Fruit fly (Drosophila melanogaster) whole organism, embryonic: ENCODE data around the gene CG7065.
A peak's percentile ranks its signal among the peaks of the same experiment; 100 is the strongest.

Source experiments
- Bteb2 ChIP-seq: fragments of 200-800 bp; sonication (Bioruptor generic); optimal IDR thresholded peaks from 2 replicates; lab custom pipeline; 2016; ENCODE audit warnings: missing biosample characterization, missing genetic modification characterization
- CG10462 ChIP-seq: fragments of 200-800 bp; sonication (Bioruptor generic); optimal IDR thresholded peaks from 2 replicates; lab custom pipeline; 2016; ENCODE audit warnings: missing biosample characterization, missing genetic modification characterization
- CG11085 ChIP-seq: fragments of 200-800 bp; sonication (Bioruptor generic); IDR thresholded peaks from 2 replicates; pipeline ENCODE4 v1.3.6; 2022; ENCODE audit warnings: missing biosample characterization, missing genetic modification characterization
- CG11247 ChIP-seq: fragments of 200-800 bp; sonication (Bioruptor generic); IDR thresholded peaks from 2 replicates; pipeline ENCODE4 v1.3.6; 2022; ENCODE audit warnings: missing biosample characterization, missing genetic modification characterization
- CG11560 ChIP-seq: fragments of 200-800 bp; sonication (Bioruptor generic); IDR thresholded peaks from 3 replicates; pipeline ENCODE4 v1.3.6; 2022; ENCODE audit warnings: missing biosample characterization, missing genetic modification characterization
- CG12744 ChIP-seq: fragments of 200-800 bp; sonication (Bioruptor generic); optimal IDR thresholded peaks from 2 replicates; lab custom pipeline; 2016; ENCODE audit warnings: missing biosample characterization, missing genetic modification characterization
- CG13894 ChIP-seq: fragments of 200-800 bp; sonication (Bioruptor generic); optimal IDR thresholded peaks from 3 replicates; lab custom pipeline; 2018; ENCODE audit warnings: missing biosample characterization, mild to moderate bottlenecking, missing genetic modification characterization, moderate library complexity
- CG17328 ChIP-seq: fragments of 200-800 bp; sonication (Bioruptor generic); IDR thresholded peaks from 2 replicates; pipeline ENCODE4 v1.3.6; 2022; ENCODE audit warnings: missing biosample characterization, missing genetic modification characterization
- CG18476 ChIP-seq: fragments of 200-800 bp; sonication (Bioruptor generic); optimal IDR thresholded peaks from 2 replicates; lab custom pipeline; 2016; ENCODE audit warnings: missing biosample characterization, mild to moderate bottlenecking, missing genetic modification characterization
- CG32767 ChIP-seq: fragments of 200-800 bp; sonication (Bioruptor generic); IDR thresholded peaks from 2 replicates; pipeline ENCODE4 v1.3.6; 2022; ENCODE audit warnings: missing biosample characterization, missing genetic modification characterization
- CG4424 ChIP-seq: fragments of 200-800 bp; sonication (Bioruptor generic); optimal IDR thresholded peaks from 3 replicates; lab custom pipeline; 2016; ENCODE audit warnings: missing biosample characterization, missing genetic modification characterization
- CG4854 ChIP-seq: fragments of 200-800 bp; sonication (Bioruptor generic); optimal IDR thresholded peaks from 2 replicates; lab custom pipeline; 2016; ENCODE audit warnings: missing biosample characterization, missing genetic modification characterization, inconsistent platforms
- CG5245 ChIP-seq: fragments of 200-800 bp; sonication (Bioruptor generic); optimal IDR thresholded peaks from 3 replicates; lab custom pipeline; 2016; ENCODE audit warnings: missing biosample characterization, missing genetic modification characterization
- CG7556 ChIP-seq: fragments of 200-800 bp; sonication (Bioruptor generic); optimal IDR thresholded peaks from 2 replicates; lab custom pipeline; 2017; ENCODE audit warnings: missing biosample characterization, mild to moderate bottlenecking, missing genetic modification characterization
- CG7745 ChIP-seq: fragments of 200-800 bp; sonication (Bioruptor generic); optimal IDR thresholded peaks from 2 replicates; lab custom pipeline; 2018; ENCODE audit warnings: missing biosample characterization, mild to moderate bottlenecking, missing genetic modification characterization, moderate library complexity
- CG8290 ChIP-seq, 3 experiments: fragments of 200-800 bp; sonication (Bioruptor generic); optimal IDR thresholded peaks; 2 replicates each; lab custom pipeline; 2016 to 2019; ENCODE audit warnings: missing biosample characterization in 3 of 3, missing genetic modification characterization in 3 of 3, mild to moderate bottlenecking in 2 of 3, moderate library complexity in 1 of 3
- CHES-1-like ChIP-seq: fragments of 200-800 bp; sonication (Bioruptor generic); optimal IDR thresholded peaks from 2 replicates; lab custom pipeline; 2016; ENCODE audit warnings: missing biosample characterization, missing genetic modification characterization
- D ChIP-seq, 2 experiments: fragments of 200-800 bp in 1 of 2; fragments of >200 bp in 1 of 2; sonication (Bioruptor generic) in 1 of 2; optimal IDR thresholded peaks; 2 replicates in 1 of 2; 3 replicates in 1 of 2; lab custom pipeline; 2017; ENCODE audit warnings: mild to moderate bottlenecking in 1 of 2, missing biosample characterization in 1 of 2, missing genetic modification characterization in 1 of 2, missing genetic modification reagents in 1 of 2
- D19A ChIP-seq: fragments of 200-800 bp; optimal IDR thresholded peaks from 3 replicates; lab custom pipeline; 2019; ENCODE audit warnings: missing biosample characterization, mild to moderate bottlenecking, missing genetic modification characterization, moderate library complexity
- Dip3 ChIP-seq: fragments of 200-800 bp; sonication (Bioruptor generic); optimal IDR thresholded peaks from 3 replicates; lab custom pipeline; 2016; ENCODE audit warnings: missing biosample characterization, missing genetic modification characterization
- Dll ChIP-seq: fragments of 200-800 bp; sonication (Bioruptor generic); IDR thresholded peaks from 4 replicates; pipeline ENCODE4 v1.3.6; 2022; ENCODE audit warnings: missing biosample characterization, missing genetic modification characterization; ENCODE audit not compliant: partially characterized antibody
- Doc2 ChIP-seq: fragments of 200-800 bp; sonication (Bioruptor generic); IDR thresholded peaks from 2 replicates; pipeline ENCODE4 v1.3.6; 2022; ENCODE audit warnings: missing biosample characterization, missing genetic modification characterization
- Doc3 ChIP-seq: fragments of 200-800 bp; sonication (Bioruptor generic); IDR thresholded peaks from 3 replicates; pipeline ENCODE4 v1.3.6; 2022; ENCODE audit warnings: missing biosample characterization, missing genetic modification characterization; ENCODE audit not compliant: partially characterized antibody
- Drgx ChIP-seq: fragments of 200-800 bp; sonication (Bioruptor generic); IDR thresholded peaks from 2 replicates; pipeline ENCODE4 v1.3.6; 2022; ENCODE audit warnings: missing biosample characterization, missing genetic modification characterization
- Fer1 ChIP-seq: fragments of 200-800 bp; sonication (Bioruptor generic); optimal IDR thresholded peaks from 2 replicates; lab custom pipeline; 2017; ENCODE audit warnings: missing biosample characterization, mild to moderate bottlenecking, missing genetic modification characterization
- Fer3 ChIP-seq: fragments of 200-800 bp; sonication (Bioruptor generic); optimal IDR thresholded peaks from 2 replicates; lab custom pipeline; 2018; ENCODE audit warnings: missing biosample characterization, mild to moderate bottlenecking, missing genetic modification characterization, moderate library complexity
- Hr3 ChIP-seq: fragments of 200-800 bp; sonication (Bioruptor generic); optimal IDR thresholded peaks from 3 replicates; lab custom pipeline; 2016; ENCODE audit warnings: missing biosample characterization, missing genetic modification characterization
- Hsf ChIP-seq: fragments of 200-800 bp; sonication (Bioruptor generic); optimal IDR thresholded peaks from 3 replicates; lab custom pipeline; 2016; ENCODE audit warnings: missing biosample characterization, missing genetic modification characterization
- MESR4 ChIP-seq: fragments of 200-800 bp; sonication (Bioruptor generic); optimal IDR thresholded peaks from 2 replicates; lab custom pipeline; 2018; ENCODE audit warnings: missing biosample characterization, mild to moderate bottlenecking, missing genetic modification characterization, moderate library complexity
- NFAT ChIP-seq: fragments of 200-800 bp; sonication (Bioruptor generic); IDR thresholded peaks from 2 replicates; pipeline ENCODE4 v1.3.6; 2022; ENCODE audit warnings: missing biosample characterization, missing genetic modification characterization
- Ravus ChIP-seq: fragments of 200-800 bp; sonication (Bioruptor generic); IDR thresholded peaks from 2 replicates; pipeline ENCODE4 v1.3.6; 2022; ENCODE audit warnings: missing biosample characterization, missing genetic modification characterization
- Rx ChIP-seq: fragments of 200-800 bp; sonication (Bioruptor generic); IDR thresholded peaks from 2 replicates; pipeline ENCODE4 v1.3.6; 2022; ENCODE audit warnings: missing biosample characterization, missing genetic modification characterization
- Six4 ChIP-seq: fragments of 200-800 bp; sonication (Bioruptor generic); optimal IDR thresholded peaks from 2 replicates; lab custom pipeline; 2016; ENCODE audit warnings: missing biosample characterization, missing genetic modification characterization
- Taf1 ChIP-seq: fragments of 200-800 bp; sonication (Bioruptor generic); IDR thresholded peaks from 2 replicates; pipeline ENCODE4 v1.3.6; 2022; ENCODE audit warnings: missing biosample characterization, missing genetic modification characterization
- Trl ChIP-seq, 3 experiments: fragments of >200 bp in 2 of 3; fragments of 200-800 bp in 1 of 3; sonication (Bioruptor generic) in 1 of 3; optimal IDR thresholded peaks; 2 replicates in 1 of 3; 3 replicates in 2 of 3; lab custom pipeline; 2016 to 2017; ENCODE audit warnings: missing biosample characterization in 1 of 3, missing genetic modification characterization in 1 of 3
- bab2 ChIP-seq: fragments of 200-800 bp; sonication (Bioruptor generic); optimal IDR thresholded peaks from 2 replicates; lab custom pipeline; 2016; ENCODE audit warnings: missing biosample characterization, missing genetic modification characterization
- bcd ChIP-seq: fragments of 200-800 bp; sonication (Bioruptor generic); optimal IDR thresholded peaks from 2 replicates; lab custom pipeline; 2017; ENCODE audit warnings: missing biosample characterization, mild to moderate bottlenecking, missing genetic modification characterization
- bowl ChIP-seq: fragments of 200-800 bp; sonication (Bioruptor generic); IDR thresholded peaks from 2 replicates; pipeline ENCODE4 v1.3.6; 2022; ENCODE audit warnings: missing biosample characterization, missing genetic modification characterization
- da ChIP-seq: fragments of 200-800 bp; sonication (Bioruptor generic); optimal IDR thresholded peaks from 2 replicates; lab custom pipeline; 2016; ENCODE audit warnings: missing biosample characterization, missing genetic modification characterization
- fu2 ChIP-seq: fragments of 200-800 bp; sonication (Bioruptor generic); optimal IDR thresholded peaks from 2 replicates; lab custom pipeline; 2016; ENCODE audit warnings: missing biosample characterization, missing genetic modification characterization
- gsb ChIP-seq: fragments of 200-800 bp; sonication (Bioruptor generic); IDR thresholded peaks from 2 replicates; pipeline ENCODE4 v1.3.6; 2022; ENCODE audit warnings: missing biosample characterization, missing genetic modification characterization
- lilli ChIP-seq: fragments of 200-800 bp; sonication (Bioruptor generic); optimal IDR thresholded peaks from 3 replicates; lab custom pipeline; 2016; ENCODE audit warnings: missing biosample characterization, missing genetic modification characterization
- nmo ChIP-seq: fragments of 200-800 bp; sonication (Bioruptor generic); optimal IDR thresholded peaks from 2 replicates; lab custom pipeline; 2018; ENCODE audit warnings: missing biosample characterization, mild to moderate bottlenecking, missing genetic modification characterization, moderate library complexity
- org-1 ChIP-seq: fragments of 200-800 bp; sonication (Bioruptor generic); optimal IDR thresholded peaks from 2 replicates; lab custom pipeline; 2017; ENCODE audit warnings: missing biosample characterization, missing genetic modification characterization
- prd ChIP-seq, 3 experiments: fragments of >200 bp in 2 of 3; fragments of 200-800 bp in 1 of 3; sonication (Bioruptor generic) in 1 of 3; optimal IDR thresholded peaks in 2 of 3; IDR thresholded peaks in 1 of 3; 2 replicates in 2 of 3; 3 replicates in 1 of 3; pipeline versions ENCODE4 v1.3.6 to Lab custom; 2017 to 2022; ENCODE audit warnings: missing biosample characterization in 1 of 3, missing genetic modification characterization in 1 of 3
- sd ChIP-seq: fragments of 200-800 bp; sonication (Bioruptor generic); optimal IDR thresholded peaks from 3 replicates; lab custom pipeline; 2018; ENCODE audit warnings: missing biosample characterization, mild to moderate bottlenecking, missing genetic modification characterization, moderate library complexity
- sr ChIP-seq: fragments of 200-800 bp; sonication (Bioruptor generic); IDR thresholded peaks from 3 replicates; pipeline ENCODE4 v1.3.6; 2022; ENCODE audit warnings: missing biosample characterization, missing genetic modification characterization
- trem ChIP-seq: fragments of 200-800 bp; optimal IDR thresholded peaks from 3 replicates; lab custom pipeline; 2019; ENCODE audit warnings: missing biosample characterization, mild to moderate bottlenecking, missing genetic modification characterization, moderate library complexity
- trh ChIP-seq: fragments of 200-800 bp; sonication (Bioruptor generic); optimal IDR thresholded peaks from 2 replicates; lab custom pipeline; 2016; ENCODE audit warnings: missing biosample characterization, missing genetic modification characterization
- vnd ChIP-seq: fragments of 200-800 bp; sonication (Bioruptor generic); IDR thresholded peaks from 3 replicates; pipeline ENCODE4 v1.3.6; 2022; ENCODE audit warnings: missing biosample characterization, missing genetic modification characterization; ENCODE audit not compliant: partially characterized antibody

The CG7065 gene

DNA sequence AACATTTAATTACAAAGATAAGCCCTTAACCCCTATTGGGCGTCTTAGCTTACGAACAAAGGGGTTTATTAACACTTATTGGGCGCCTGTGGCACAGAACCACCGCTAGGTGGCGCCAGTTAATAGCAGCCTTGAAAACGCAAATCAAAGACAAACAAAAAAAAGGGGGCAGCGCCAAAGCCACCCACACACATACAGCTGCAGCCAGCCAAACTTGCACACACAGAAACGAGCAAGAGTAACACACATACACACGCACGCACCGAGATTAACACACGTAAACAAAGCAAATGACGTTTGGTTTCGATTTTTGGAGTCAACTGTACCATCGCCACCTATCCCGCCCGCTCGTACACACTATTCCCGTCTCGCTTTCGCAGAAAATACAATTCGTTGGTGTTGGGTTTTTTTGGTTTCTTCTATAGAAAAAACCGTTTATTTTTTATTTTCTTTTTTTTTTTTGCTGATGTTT is 9.9 kb downstream of the CG7065 start (continued):
- peak; percentile 35 for TF ChIP-seq Hsf
- TF ChIP-seq CG11560 = no peak
- TF ChIP-seq CG17328 = 0 out of 2 replicates have a peak, but pooled peaks have one; percentile 11
- TF ChIP-seq bowl = no peak
- TF ChIP-seq gsb (GFP tag; lab: Robert Waterston, UW) = no peak
- TF ChIP-seq CG13894 (tag; lab: Kevin White, UChicago) = peak; percentile 69
- TF ChIP-seq Six4 (GFP tag; lab: Kevin White, UChicago) = no peak
- TF ChIP-seq CG7556 = peak; percentile 32
- TF ChIP-seq D19A (tag; lab: Kevin White, UChicago) = no peak
- TF ChIP-seq D (optimal IDR thresholded peaks at IDR 0.05; lab: Kevin White, UChicago) = no peak
- TF ChIP-seq D (GFP tag; optimal IDR thresholded peaks at IDR 0.05; lab: Kevin White, UChicago) = no peak
- TF ChIP-seq bab2 = no peak
- TF ChIP-seq NFAT (GFP tag; lab: Robert Waterston, UW) = no peak
- TF ChIP-seq prd (optimal IDR thresholded peaks at IDR 0.05; lab: Kevin White, UChicago) = no peak
- TF ChIP-seq prd (GFP tag; IDR thresholded peaks at IDR 0.05; lab: Robert Waterston, UW) = 0 out of 3 replicates have a peak, but pooled peaks have one; percentile 39
- TF ChIP-seq CG10462 = no peak
- TF ChIP-seq CG11085 (GFP tag; lab: Robert Waterston, UW) = no peak
- peak; percentile 68 for TF ChIP-seq Drgx (GFP tag; lab: Robert Waterston, UW)
- peak; percentile 24 for TF ChIP-seq bcd (GFP tag; lab: Kevin White, UChicago)
- TF ChIP-seq CG5245 (GFP tag; lab: Kevin White, UChicago) = no peak
- TF ChIP-seq CG11247 = peak; percentile 11; the same call in 1 of the 2 replicates
- no peak for TF ChIP-seq Dll
- peak; percentile 27 for TF ChIP-seq nmo
- peak; percentile 55 for TF ChIP-seq Fer1 (GFP tag; lab: Kevin White, UChicago)
- TF ChIP-seq da (GFP tag; lab: Kevin White, UChicago) = no peak
- TF ChIP-seq Ravus (GFP tag; lab: Robert Waterston, UW) = no peak
- peak; percentile 40 for TF ChIP-seq CG12744
- TF ChIP-seq Bteb2 (GFP tag; lab: Kevin White, UChicago) = peak; percentile 17
- no peak for TF ChIP-seq CG18476
- peak; percentile 42 for TF ChIP-seq lilli
- no peak for TF ChIP-seq org-1 (GFP tag; lab: Kevin White, UChicago)
- TF ChIP-seq MESR4 (GFP tag; lab: Kevin White, UChicago) = peak; percentile 40
- peak; percentile 17 for TF ChIP-seq Hr3 (GFP tag; lab: Kevin White, UChicago)
- TF ChIP-seq Dip3 (GFP tag; lab: Kevin White, UChicago) = no peak
- no peak for TF ChIP-seq CG4854 (GFP tag; lab: Kevin White, UChicago)
- TF ChIP-seq sr (GFP tag; lab: Robert Waterston, UW) = peak; percentile 53; the same call in 1 of the 3 replicates
- TF ChIP-seq CG8290 (GFP tag; optimal IDR thresholded peaks at IDR 0.05; lab: Kevin White, UChicago) = peak; percentile 3
- TF ChIP-seq CG8290 (tag; optimal IDR thresholded peaks at IDR 0.05; lab: Kevin White, UChicago) = no peak
- no peak for TF ChIP-seq trh (GFP tag; lab: Kevin White, UChicago)
- peak; percentile 41 for TF ChIP-seq trem
- no peak for TF ChIP-seq Doc3
- peak; percentile 4 for TF ChIP-seq sd
- TF ChIP-seq vnd (GFP tag; lab: Robert Waterston, UW) = no peak
- no peak for TF ChIP-seq Fer3 (tag; lab: Kevin White, UChicago)
- no peak for TF ChIP-seq CG7745 (tag; lab: Kevin White, UChicago)
- TF ChIP-seq Taf1 (GFP tag; lab: Robert Waterston, UW) = no peak
- TF ChIP-seq Trl (optimal IDR thresholded peaks at IDR 0.05; lab: Kevin White, UChicago) = no peak
- TF ChIP-seq Trl (GFP tag; optimal IDR thresholded peaks at IDR 0.05; lab: Kevin White, UChicago) = no peak
- no peak for TF ChIP-seq Doc2 (GFP tag; lab: Robert Waterston, UW)
- no peak for TF ChIP-seq fu2 (GFP tag; lab: Kevin White, UChicago)
- TF ChIP-seq CHES-1-like = peak; percentile 38
- no peak for TF ChIP-seq Rx
- no peak for TF ChIP-seq CG32767 (GFP tag; lab: Robert Waterston, UW)
- no peak for TF ChIP-seq CG4424
